Fruit fly (Drosophila melanogaster) whole organism, embryonic: ENCODE results near the gene CG32590.

Experiments used
- Abd-B ChIP-seq: fragments of 200-800 bp; sonication (Bioruptor generic); optimal IDR thresholded peaks from 2 replicates; lab custom pipeline; 2018; ENCODE audit warnings: missing biosample characterization, mild to moderate bottlenecking, missing genetic modification characterization, moderate library complexity
- Adf1 ChIP-seq: fragments of 200-800 bp; sonication (Bioruptor generic); IDR thresholded peaks from 2 replicates; pipeline ENCODE4 v1.3.6; 2022; ENCODE audit warnings: missing biosample characterization, missing genetic modification characterization
- BEAF-32 ChIP-seq: fragments of 200-800 bp; sonication (Bioruptor generic); optimal IDR thresholded peaks from 3 replicates; lab custom pipeline; 2017; ENCODE audit warnings: missing biosample characterization, missing genetic modification characterization, mild to moderate bottlenecking, moderate library complexity, missing genetic modification reagents
- CG10321 ChIP-seq: fragments of 200-800 bp; sonication (Bioruptor generic); IDR thresholded peaks from 2 replicates; pipeline ENCODE4 v1.3.6; 2022; ENCODE audit warnings: missing biosample characterization, missing genetic modification characterization
- CG11560 ChIP-seq: fragments of 200-800 bp; sonication (Bioruptor generic); IDR thresholded peaks from 3 replicates; pipeline ENCODE4 v1.3.6; 2022; ENCODE audit warnings: missing biosample characterization, missing genetic modification characterization
- CG13123 ChIP-seq: fragments of 200-800 bp; sonication (Bioruptor generic); optimal IDR thresholded peaks from 2 replicates; lab custom pipeline; 2016; ENCODE audit warnings: missing biosample characterization, missing genetic modification characterization
- CG13775 ChIP-seq: fragments of 200-800 bp; sonication (Bioruptor generic); optimal IDR thresholded peaks from 3 replicates; lab custom pipeline; 2017; ENCODE audit warnings: missing biosample characterization, mild to moderate bottlenecking, missing genetic modification characterization
- CG14710 ChIP-seq: fragments of 200-800 bp; sonication (Bioruptor generic); optimal IDR thresholded peaks from 3 replicates; lab custom pipeline; 2019; ENCODE audit warnings: missing biosample characterization, mild to moderate bottlenecking, missing genetic modification characterization, moderate library complexity
- CG14860 ChIP-seq: fragments of 200-800 bp; sonication (Bioruptor generic); IDR thresholded peaks from 3 replicates; pipeline ENCODE4 v1.3.6; 2022; ENCODE audit warnings: missing biosample characterization, missing genetic modification characterization; ENCODE audit not compliant: partially characterized antibody
- CG17568 ChIP-seq: fragments of 200-800 bp; sonication (Bioruptor generic); optimal IDR thresholded peaks from 2 replicates; lab custom pipeline; 2018; ENCODE audit warnings: missing biosample characterization, mild to moderate bottlenecking, missing genetic modification characterization, moderate library complexity
- CG2678 ChIP-seq: fragments of 200-800 bp; sonication (Bioruptor generic); optimal IDR thresholded peaks from 3 replicates; lab custom pipeline; 2019; ENCODE audit warnings: missing biosample characterization, mild to moderate bottlenecking, missing genetic modification characterization, moderate library complexity
- CG30020 ChIP-seq: fragments of 200-800 bp; optimal IDR thresholded peaks from 2 replicates; lab custom pipeline; 2019; ENCODE audit warnings: missing biosample characterization, mild to moderate bottlenecking, missing genetic modification characterization, moderate library complexity
- CG30403 ChIP-seq: fragments of 200-800 bp; sonication (Bioruptor generic); optimal IDR thresholded peaks from 3 replicates; lab custom pipeline; 2016; ENCODE audit warnings: missing biosample characterization, missing genetic modification characterization
- CG42726 ChIP-seq: fragments of 200-800 bp; sonication (Bioruptor generic); IDR thresholded peaks from 2 replicates; pipeline ENCODE4 v1.3.6; 2022; ENCODE audit warnings: missing biosample characterization, missing genetic modification characterization; ENCODE audit not compliant: partially characterized antibody
- CG4424 ChIP-seq: fragments of 200-800 bp; sonication (Bioruptor generic); optimal IDR thresholded peaks from 3 replicates; lab custom pipeline; 2016; ENCODE audit warnings: missing biosample characterization, missing genetic modification characterization
- CG4730 ChIP-seq: fragments of 200-800 bp; sonication (Bioruptor generic); IDR thresholded peaks from 2 replicates; pipeline ENCODE4 v1.3.6; 2022; ENCODE audit warnings: missing biosample characterization, missing genetic modification characterization
- CG6689 ChIP-seq: fragments of 200-800 bp; sonication (Bioruptor generic); IDR thresholded peaks from 2 replicates; pipeline ENCODE4 v1.3.6; 2022; ENCODE audit warnings: missing biosample characterization, missing genetic modification characterization
- CG6765 ChIP-seq: fragments of 200-800 bp; sonication (Bioruptor generic); optimal IDR thresholded peaks from 3 replicates; lab custom pipeline; 2017; ENCODE audit warnings: missing biosample characterization, mild to moderate bottlenecking, missing genetic modification characterization
- CG7271 ChIP-seq: fragments of 200-800 bp; sonication (Bioruptor generic); optimal IDR thresholded peaks from 2 replicates; lab custom pipeline; 2018; ENCODE audit warnings: missing biosample characterization, mild to moderate bottlenecking, missing genetic modification characterization, moderate library complexity
- CG8290 ChIP-seq, 3 experiments: fragments of 200-800 bp; sonication (Bioruptor generic); optimal IDR thresholded peaks; 2 replicates each; lab custom pipeline; 2016 to 2019; ENCODE audit warnings: missing biosample characterization in 3 of 3, missing genetic modification characterization in 3 of 3, mild to moderate bottlenecking in 2 of 3, moderate library complexity in 1 of 3
- CG9609 ChIP-seq: fragments of 200-800 bp; sonication (Bioruptor generic); optimal IDR thresholded peaks from 3 replicates; lab custom pipeline; 2016; ENCODE audit warnings: missing biosample characterization, missing genetic modification characterization
- CkIIα-i1 ChIP-seq: fragments of 200-800 bp; sonication (Bioruptor generic); IDR thresholded peaks from 2 replicates; pipeline ENCODE4 v1.3.6; 2022; ENCODE audit warnings: missing biosample characterization, missing genetic modification characterization
- Gug ChIP-seq: fragments of 200-800 bp; sonication (Bioruptor generic); IDR thresholded peaks from 4 replicates; pipeline ENCODE4 v1.3.6; 2022; ENCODE audit warnings: missing biosample characterization, missing genetic modification characterization
- Hand ChIP-seq: fragments of 200-800 bp; sonication (Bioruptor generic); optimal IDR thresholded peaks from 2 replicates; lab custom pipeline; 2017; ENCODE audit warnings: mild to moderate bottlenecking, missing biosample characterization, missing genetic modification reagents, missing genetic modification characterization
- Hr3 ChIP-seq: fragments of 200-800 bp; sonication (Bioruptor generic); optimal IDR thresholded peaks from 3 replicates; lab custom pipeline; 2016; ENCODE audit warnings: missing biosample characterization, missing genetic modification characterization
- MESR4 ChIP-seq: fragments of 200-800 bp; sonication (Bioruptor generic); optimal IDR thresholded peaks from 2 replicates; lab custom pipeline; 2018; ENCODE audit warnings: missing biosample characterization, mild to moderate bottlenecking, missing genetic modification characterization, moderate library complexity
- Spps ChIP-seq: fragments of 200-800 bp; sonication (Bioruptor generic); optimal IDR thresholded peaks from 2 replicates; lab custom pipeline; 2018; ENCODE audit warnings: missing biosample characterization, mild to moderate bottlenecking, missing genetic modification characterization
- Usf ChIP-seq: fragments of 200-800 bp; sonication (Bioruptor generic); optimal IDR thresholded peaks from 2 replicates; lab custom pipeline; 2017; ENCODE audit warnings: missing genotype, missing biosample characterization, missing genetic modification characterization
- ac ChIP-seq: fragments of 200-800 bp; sonication (Bioruptor generic); optimal IDR thresholded peaks from 3 replicates; lab custom pipeline; 2017; ENCODE audit warnings: missing biosample characterization, mild to moderate bottlenecking, missing genetic modification characterization
- chm ChIP-seq: fragments of 200-800 bp; sonication (Bioruptor generic); IDR thresholded peaks from 2 replicates; pipeline ENCODE4 v1.3.6; 2022; ENCODE audit warnings: missing biosample characterization, missing genetic modification characterization
- crp ChIP-seq, 2 experiments: fragments of 200-800 bp; sonication (Bioruptor generic); optimal IDR thresholded peaks; 2 replicates in 1 of 2; 3 replicates in 1 of 2; lab custom pipeline; 2017; ENCODE audit warnings: missing biosample characterization in 2 of 2, missing genetic modification characterization in 2 of 2, mild to moderate bottlenecking in 1 of 2, moderate library complexity in 1 of 2
- dmrt99B ChIP-seq: fragments of 200-800 bp; sonication (Bioruptor generic); optimal IDR thresholded peaks from 2 replicates; lab custom pipeline; 2018; ENCODE audit warnings: missing biosample characterization, mild to moderate bottlenecking, missing genetic modification characterization, moderate library complexity
- ewg ChIP-seq: fragments of 200-800 bp; sonication (Bioruptor generic); optimal IDR thresholded peaks from 3 replicates; lab custom pipeline; 2017; ENCODE audit warnings: mild to moderate bottlenecking, missing biosample characterization, missing genetic modification reagents, missing genetic modification characterization
- gem ChIP-seq: fragments of 200-800 bp; sonication (Bioruptor generic); optimal IDR thresholded peaks from 2 replicates; lab custom pipeline; 2019; ENCODE audit warnings: missing biosample characterization, mild to moderate bottlenecking, missing genetic modification characterization, moderate library complexity
- kni ChIP-seq: fragments of 200-800 bp; sonication (Bioruptor generic); optimal IDR thresholded peaks from 3 replicates; lab custom pipeline; 2017; ENCODE audit warnings: mild to moderate bottlenecking, missing biosample characterization, missing genetic modification reagents, missing genetic modification characterization
- lola ChIP-seq, 3 experiments: fragments of >200 bp in 2 of 3; fragments of 200-800 bp in 1 of 3; sonication (Bioruptor generic) in 1 of 3; optimal IDR thresholded peaks; 2 replicates each; lab custom pipeline; 2017 to 2019; ENCODE audit warnings: missing biosample characterization in 3 of 3, missing genetic modification characterization in 3 of 3, mild to moderate bottlenecking in 1 of 3, moderate library complexity in 1 of 3
- luna ChIP-seq: fragments of 200-800 bp; sonication (Bioruptor generic); optimal IDR thresholded peaks from 2 replicates; lab custom pipeline; 2016; ENCODE audit warnings: missing biosample characterization, missing genetic modification characterization
- mirr ChIP-seq: fragments of 200-800 bp; sonication (Bioruptor generic); optimal IDR thresholded peaks from 3 replicates; lab custom pipeline; 2018; ENCODE audit warnings: missing biosample characterization, mild to moderate bottlenecking, missing genetic modification characterization
- nom ChIP-seq: fragments of 200-800 bp; sonication (Bioruptor generic); optimal IDR thresholded peaks from 2 replicates; lab custom pipeline; 2017; ENCODE audit warnings: missing biosample characterization, missing genetic modification characterization, mild to moderate bottlenecking, moderate library complexity, missing genetic modification reagents
- oc ChIP-seq: fragments of 200-800 bp; sonication (Bioruptor generic); optimal IDR thresholded peaks from 2 replicates; lab custom pipeline; 2018; ENCODE audit warnings: missing biosample characterization, mild to moderate bottlenecking, missing genetic modification characterization, moderate library complexity
- phol ChIP-seq: fragments of 200-800 bp; sonication (Bioruptor generic); optimal IDR thresholded peaks from 3 replicates; lab custom pipeline; 2018; ENCODE audit warnings: missing biosample characterization, mild to moderate bottlenecking, missing genetic modification characterization, moderate library complexity
- ranshi ChIP-seq: fragments of 200-800 bp; sonication (Bioruptor generic); IDR thresholded peaks from 2 replicates; pipeline ENCODE4 v1.3.6; 2022; ENCODE audit warnings: missing biosample characterization, missing genetic modification characterization
- sens ChIP-seq: fragments of 200-800 bp; sonication (Bioruptor generic); peaks from one replicate; lab custom pipeline; 2016; ENCODE audit warnings: missing biosample characterization, missing genetic modification characterization
- slp2 ChIP-seq: fragments of 200-800 bp; sonication (Bioruptor generic); optimal IDR thresholded peaks from 2 replicates; lab custom pipeline; 2016; ENCODE audit warnings: missing biosample characterization, missing genetic modification characterization
- sna ChIP-seq: fragments of 200-800 bp; sonication (Bioruptor generic); IDR thresholded peaks from 2 replicates; pipeline ENCODE4 v1.3.6; 2022; ENCODE audit warnings: missing biosample characterization, missing genetic modification characterization; ENCODE audit not compliant: partially characterized antibody
- stc ChIP-seq: fragments of 200-800 bp; sonication (Bioruptor generic); IDR thresholded peaks from 2 replicates; pipeline ENCODE4 v1.3.6; 2022; ENCODE audit warnings: missing biosample characterization, missing genetic modification characterization
- trem ChIP-seq: fragments of 200-800 bp; optimal IDR thresholded peaks from 3 replicates; lab custom pipeline; 2019; ENCODE audit warnings: missing biosample characterization, mild to moderate bottlenecking, missing genetic modification characterization, moderate library complexity
- z ChIP-seq: fragments of 200-800 bp; sonication (Bioruptor generic); IDR thresholded peaks from 3 replicates; pipeline ENCODE4 v1.3.6; 2022; ENCODE audit warnings: missing biosample characterization, missing genetic modification characterization

Gene CG32590

dm6 chrX:14840417-14840872 is 1.5 kb upstream of the CG32590 start (continued):
- TF ChIP-seq CG4730 (GFP tag; lab: Robert Waterston, UW) (no peak), lola (GFP tag; optimal IDR thresholded peaks at IDR 0.05; lab: Kevin White, UChicago) (peak in 1 of 3 experiments; percentile 34), CG2678 (tag; lab: Kevin White, UChicago) (peak; percentile 71), CG6689 (GFP tag; lab: Robert Waterston, UW) (peak; percentile 46), BEAF-32 (GFP tag; lab: Kevin White, UChicago) (no peak), CG9609 (GFP tag; lab: Kevin White, UChicago) (no peak), gem (peak; percentile 81), CG10321 (GFP tag; lab: Robert Waterston, UW) (no peak), trem (tag; lab: Kevin White, UChicago) (peak; percentile 30), CG11560 (no peak), Abd-B (GFP tag; lab: Kevin White, UChicago) (peak; percentile 36), ranshi (GFP tag; lab: Robert Waterston, UW) (0 out of 2 replicates have a peak, but pooled peaks have one; percentile 6), CG14710 (tag; lab: Kevin White, UChicago) (peak; percentile 24), chm (no peak), CG6765 (no peak), dmrt99B (tag; lab: Kevin White, UChicago) (peak; percentile 56), mirr (no peak), kni (GFP tag; lab: Kevin White, UChicago) (no peak)
- TF ChIP-seq, all 482 proteins: peak for 120

dm6 chrX:14839739-14840347 is 937 bp upstream of the CG32590 start:
- TF ChIP-seq CG14860, result no peak
- no peak for TF ChIP-seq z
- TF ChIP-seq Usf (GFP tag; lab: Kevin White, UChicago), result peak; percentile 6
- no peak for TF ChIP-seq CG8290 (GFP tag; optimal IDR thresholded peaks at IDR 0.05; lab: Kevin White, UChicago)
- TF ChIP-seq CG8290 (tag; optimal IDR thresholded peaks at IDR 0.05; lab: Kevin White, UChicago), result peak in 1 of 2 experiments; percentile 76
- no peak for TF ChIP-seq luna (GFP tag; lab: Kevin White, UChicago)
- no peak for TF ChIP-seq CG30020 (tag; lab: Kevin White, UChicago)
- TF ChIP-seq ewg (GFP tag; lab: Kevin White, UChicago), result no peak
- TF ChIP-seq Adf1 (GFP tag; lab: Robert Waterston, UW), result no peak
- no peak for TF ChIP-seq CG17568 (GFP tag; lab: Kevin White, UChicago)
- TF ChIP-seq ac (GFP tag; lab: Kevin White, UChicago), result no peak
- no peak for TF ChIP-seq CG4424 (GFP tag; lab: Kevin White, UChicago)
- no peak for TF ChIP-seq CkIIα-i1 (GFP tag; lab: Robert Waterston, UW)
- TF ChIP-seq CG30403 (GFP tag; lab: Kevin White, UChicago), result peak; percentile 23
- no peak for TF ChIP-seq CG13123 (GFP tag; lab: Kevin White, UChicago)
- TF ChIP-seq sens (GFP tag; lab: Kevin White, UChicago), result peak; percentile 71
- TF ChIP-seq CG10321 (GFP tag; lab: Robert Waterston, UW), result no peak
- TF ChIP-seq oc, result peak; percentile 26
- TF ChIP-seq Spps (tag; lab: Kevin White, UChicago), result no peak
- peak; percentile 14 for TF ChIP-seq Hr3 (GFP tag; lab: Kevin White, UChicago)
- no peak for TF ChIP-seq crp (GFP tag; optimal IDR thresholded peaks at IDR 0.05; lab: Kevin White, UChicago)
- TF ChIP-seq slp2 (GFP tag; lab: Kevin White, UChicago), result no peak
- TF ChIP-seq MESR4 (GFP tag; lab: Kevin White, UChicago), result no peak
- TF ChIP-seq phol (tag; lab: Kevin White, UChicago), result no peak
- no peak for TF ChIP-seq sna (GFP tag; lab: Robert Waterston, UW)
- TF ChIP-seq CG42726 (GFP tag; lab: Robert Waterston, UW), result 0 out of 2 replicates have a peak, but pooled peaks have one; percentile 37
- no peak for TF ChIP-seq nom (GFP tag; lab: Kevin White, UChicago)
- peak; percentile 30; the same call in 1 of the 4 replicates for TF ChIP-seq Gug (GFP tag; lab: Robert Waterston, UW)
- 0 out of 2 replicates have a peak, but pooled peaks have one; percentile 30 for TF ChIP-seq stc (GFP tag; lab: Robert Waterston, UW)
- TF ChIP-seq CG7271 (tag; lab: Kevin White, UChicago), result no peak
- TF ChIP-seq Hand (GFP tag; lab: Kevin White, UChicago), result peak; percentile 15
- TF ChIP-seq CG13775, result peak; percentile 26
